Fruit fly (Drosophila melanogaster): ENCODE measurements around the gene CG43133.

Gene CG43133

dm6 chrX:18101778-18102177 lies 28.2 kb downstream of the CG43133 start, which contains the start of gene Taf8 (continued):
- TF ChIP-seq shn (GFP tag; optimal IDR thresholded peaks at IDR 0.05), result peak; percentile 11
- TF ChIP-seq CG10321 (GFP tag; IDR thresholded peaks at IDR 0.05), result no peak
- TF ChIP-seq ranshi (GFP tag; IDR thresholded peaks at IDR 0.05), result no peak
- TF ChIP-seq E2f2 (GFP tag; IDR thresholded peaks at IDR 0.05), result peak; percentile 21; the same call in 1 of the 2 replicates
- TF ChIP-seq zfh1 (GFP tag; IDR thresholded peaks at IDR 0.05), result 0 out of 3 replicates have a peak, but pooled peaks have one; percentile 14
- TF ChIP-seq bbx (GFP tag; IDR thresholded peaks at IDR 0.05; ENCODE audit: partially characterized antibody), result peak; percentile 73
- peak; percentile 79 for TF ChIP-seq amos (GFP tag; IDR thresholded peaks at IDR 0.05; ENCODE audit: partially characterized antibody)
- no peak for TF ChIP-seq sens-2 (GFP tag; IDR thresholded peaks at IDR 0.05)
- peak; percentile 54; the same call in 1 of the 2 replicates for TF ChIP-seq ato (GFP tag; IDR thresholded peaks at IDR 0.05; ENCODE audit: partially characterized antibody)
- 0 out of 3 replicates have a peak, but pooled peaks have one; percentile 44 for TF ChIP-seq CG14860 (GFP tag; IDR thresholded peaks at IDR 0.05; ENCODE audit: partially characterized antibody)
- TF ChIP-seq Antp (GFP tag; optimal IDR thresholded peaks at IDR 0.05), result peak; percentile 12
- TF ChIP-seq slbo (GFP tag; IDR thresholded peaks at IDR 0.05), result peak; percentile 63
- peak; percentile 35 for TF ChIP-seq MESR4 (GFP tag; optimal IDR thresholded peaks at IDR 0.05)
- TF ChIP-seq emc (GFP tag; optimal IDR thresholded peaks at IDR 0.05), result no peak
- TF ChIP-seq CG30403 (GFP tag; optimal IDR thresholded peaks at IDR 0.05), result peak; percentile 4
- TF ChIP-seq ATbp (GFP tag; optimal IDR thresholded peaks at IDR 0.05), result no peak
- peak; percentile 52; the same call in 1 of the 2 replicates for TF ChIP-seq Rfx (GFP tag; IDR thresholded peaks at IDR 0.05)
- 0 out of 3 replicates have a peak, but pooled peaks have one; percentile 19 for TF ChIP-seq Mrtf (GFP tag; IDR thresholded peaks at IDR 0.05)
- TF ChIP-seq CG7987 (GFP tag; optimal IDR thresholded peaks at IDR 0.05), result no peak
- peak; percentile 81 for TF ChIP-seq CG6791 (GFP tag; IDR thresholded peaks at IDR 0.05; ENCODE audit: partially characterized antibody)
- TF ChIP-seq Bgb (GFP tag; IDR thresholded peaks at IDR 0.05; ENCODE audit: partially characterized antibody), result peak; percentile 73
- TF ChIP-seq CG13287 (GFP tag; IDR thresholded peaks at IDR 0.05; ENCODE audit: partially characterized antibody), result peak; percentile 60
- TF ChIP-seq BEAF-32 (GFP tag; optimal IDR thresholded peaks at IDR 0.05), result peak; percentile 71
- TF ChIP-seq CG2120 (GFP tag; optimal IDR thresholded peaks at IDR 0.05), result peak; percentile 21
- TF ChIP-seq CG34224 (GFP tag; IDR thresholded peaks at IDR 0.05; ENCODE audit: partially characterized antibody), result peak; percentile 31
- 0 out of 2 replicates have a peak, but pooled peaks have one; percentile 15 for TF ChIP-seq sna (GFP tag; IDR thresholded peaks at IDR 0.05; ENCODE audit: partially characterized antibody)
- peak; percentile 38 for TF ChIP-seq zfh2 (GFP tag; optimal IDR thresholded peaks at IDR 0.05)
- TF ChIP-seq Med (GFP tag), result peak; percentile 40
- no peak for TF ChIP-seq CG13296 (GFP tag; optimal IDR thresholded peaks at IDR 0.05)
- TF ChIP-seq unc-4 (GFP tag; IDR thresholded peaks at IDR 0.05; ENCODE audit: partially characterized antibody), result peak; percentile 51
- no peak for TF ChIP-seq onecut (GFP tag; IDR thresholded peaks at IDR 0.05)
- TF ChIP-seq knrl (GFP tag; IDR thresholded peaks at IDR 0.05; ENCODE audit: partially characterized antibody), result peak; percentile 71; the same call in 2 of the 3 replicates
- 0 out of 2 replicates have a peak, but pooled peaks have one; percentile 35 for TF ChIP-seq Ptx1 (GFP tag; IDR thresholded peaks at IDR 0.05)
- TF ChIP-seq CG13775 (GFP tag; optimal IDR thresholded peaks at IDR 0.05), result peak; percentile 14
- TF ChIP-seq CG9932 (GFP tag; IDR thresholded peaks at IDR 0.05), result peak; percentile 68
- peak; percentile 51; the same call in 2 of the 3 replicates for TF ChIP-seq zen2 (GFP tag; IDR thresholded peaks at IDR 0.05; ENCODE audit: partially characterized antibody)
- no peak for TF ChIP-seq ac (GFP tag; optimal IDR thresholded peaks at IDR 0.05)
- TF ChIP-seq crp (GFP tag; optimal IDR thresholded peaks at IDR 0.05), result no peak
- TF ChIP-seq CG1603 (tag; optimal IDR thresholded peaks at IDR 0.05), result peak; percentile 20
- peak; percentile 67 for TF ChIP-seq Scr (GFP tag; IDR thresholded peaks at IDR 0.05; ENCODE audit: partially characterized antibody)
- peak; percentile 37; the same call in 2 of the 3 replicates for TF ChIP-seq HLH4C (GFP tag; IDR thresholded peaks at IDR 0.05; ENCODE audit: partially characterized antibody)
- TF ChIP-seq CG1233 (GFP tag; optimal IDR thresholded peaks at IDR 0.05), result no peak
- no peak for TF ChIP-seq mirr (GFP tag; optimal IDR thresholded peaks at IDR 0.05)
- TF ChIP-seq Opbp (GFP tag; IDR thresholded peaks at IDR 0.05; ENCODE audit: partially characterized antibody), result peak; percentile 81; the same call in 2 of the 3 replicates
- peak; percentile 67 for TF ChIP-seq MBD-R2 (GFP tag; IDR thresholded peaks at IDR 0.05)
- TF ChIP-seq Dll (GFP tag; IDR thresholded peaks at IDR 0.05; ENCODE audit: partially characterized antibody), result peak; percentile 63; the same call in 3 of the 4 replicates
- peak; percentile 20 for TF ChIP-seq mam (GFP tag; optimal IDR thresholded peaks at IDR 0.05)
- TF ChIP-seq Dref (GFP tag; IDR thresholded peaks at IDR 0.05), result peak; percentile 64
